Worm (Caenorhabditis elegans) whole organism, L1 larva: ENCODE measurements around the gene lgc-45.

Source experiments
- F16B12.6 ChIP-seq: fragments of 150-350 bp; optimal IDR thresholded peaks from 2 replicates; lab custom pipeline; 2014; ENCODE audit warnings: missing biosample characterization, missing genetic modification characterization
- ceh-8 ChIP-seq: fragments of 200-800 bp; sonication (Bioruptor generic); optimal IDR thresholded peaks from 2 replicates; lab custom pipeline; 2018; ENCODE audit warnings: mild to moderate bottlenecking, missing genetic modification characterization, moderate library complexity, missing compliant biosample characterization
- ceh-82 ChIP-seq, 3 experiments: fragments of 150-350 bp in 1 of 3; sonication (generic microtip) in 2 of 3; optimal IDR thresholded peaks; 2 replicates each; lab custom pipeline; 2014 to 2017; ENCODE audit warnings: missing biosample characterization in 3 of 3, missing genetic modification characterization in 3 of 3
- ceh-88 ChIP-seq: fragments of 200-800 bp; sonication (Bioruptor generic); IDR thresholded peaks from 2 replicates; pipeline ENCODE4 v1.3.6; 2022; ENCODE audit warnings: missing genetic modification characterization, missing compliant biosample characterization
- ces-1 ChIP-seq: fragments of 150-350 bp; optimal IDR thresholded peaks from 2 replicates; lab custom pipeline; 2014; ENCODE audit warnings: missing biosample characterization, missing genetic modification reagents, missing genetic modification characterization
- dpl-1 ChIP-seq, 3 experiments: fragments of 150-350 bp in 2 of 3; sonication (generic microtip) in 1 of 3; optimal IDR thresholded peaks; 2 replicates each; lab custom pipeline; 2014 to 2017; ENCODE audit warnings: missing biosample characterization in 3 of 3, missing genetic modification characterization in 3 of 3, missing genetic modification reagents in 3 of 3
- dsc-1 ChIP-seq: sonication (generic microtip); optimal IDR thresholded peaks from 2 replicates; lab custom pipeline; 2016; ENCODE audit warnings: mild to moderate bottlenecking, missing genetic modification characterization, missing compliant biosample characterization
- efl-1 ChIP-seq, 4 experiments: fragments of 150-350 bp; optimal IDR thresholded peaks in 3 of 4; peaks in 1 of 4; 1 replicate in 1 of 4; 2 replicates in 3 of 4; lab custom pipeline; 2014; ENCODE audit warnings: missing biosample characterization in 2 of 4, missing genetic modification characterization in 2 of 4, missing genetic modification reagents in 2 of 4
- efl-3 ChIP-seq: fragments of 200-800 bp; sonication (Bioruptor generic); optimal IDR thresholded peaks from 2 replicates; lab custom pipeline; 2018; ENCODE audit warnings: mild to moderate bottlenecking, missing genetic modification characterization, missing compliant biosample characterization
- egl-13 ChIP-seq: sonication (generic microtip); optimal IDR thresholded peaks from 2 replicates; lab custom pipeline; 2016; ENCODE audit warnings: missing genotype, missing genetic modification reagents, missing genetic modification characterization, missing compliant biosample characterization
- ets-5 ChIP-seq: fragments of 200-800 bp; sonication (Bioruptor generic); IDR thresholded peaks from 2 replicates; pipeline ENCODE4 v1.3.6; 2022; ENCODE audit warnings: missing genetic modification characterization, missing compliant biosample characterization
- fkh-10 ChIP-seq: sonication (generic microtip); optimal IDR thresholded peaks from 2 replicates; lab custom pipeline; 2017; ENCODE audit warnings: missing biosample characterization, missing genetic modification reagents, missing genetic modification characterization
- fkh-4 ChIP-seq: sonication (generic microtip); optimal IDR thresholded peaks from 2 replicates; lab custom pipeline; 2016; ENCODE audit warnings: missing compliant biosample characterization, missing genetic modification characterization, borderline replicate concordance
- fkh-8 ChIP-seq: sonication (generic microtip); optimal IDR thresholded peaks from 2 replicates; lab custom pipeline; 2016; ENCODE audit warnings: mild to moderate bottlenecking, missing genetic modification characterization, missing compliant biosample characterization
- fos-1 ChIP-seq: fragments of 150-350 bp; optimal IDR thresholded peaks from 2 replicates; lab custom pipeline; 2014; ENCODE audit warnings: missing biosample characterization, missing genetic modification characterization
- lin-14 ChIP-seq: fragments of 200-800 bp; sonication (Bioruptor generic); optimal IDR thresholded peaks from 2 replicates; lab custom pipeline; 2018; ENCODE audit warnings: mild to moderate bottlenecking, missing genetic modification characterization, moderate library complexity, missing compliant biosample characterization
- lin-35 ChIP-seq, 2 experiments: fragments of 150-350 bp; optimal IDR thresholded peaks; 2 replicates each; lab custom pipeline; 2014; ENCODE audit warnings: missing biosample characterization in 2 of 2, missing genetic modification characterization in 2 of 2, missing genetic modification reagents in 2 of 2
- lsy-2 ChIP-seq, 2 experiments: fragments of 150-350 bp; optimal IDR thresholded peaks; 2 replicates each; lab custom pipeline; 2014; ENCODE audit warnings: missing biosample characterization in 2 of 2, missing genetic modification characterization in 2 of 2
- mdl-1 ChIP-seq, 2 experiments: fragments of 150-350 bp; optimal IDR thresholded peaks; 2 replicates each; lab custom pipeline; 2014 to 2017; ENCODE audit warnings: missing biosample characterization in 2 of 2, missing genetic modification characterization in 2 of 2, inconsistent platforms in 1 of 2
- mef-2 ChIP-seq: fragments of 150-350 bp; optimal IDR thresholded peaks from 2 replicates; lab custom pipeline; 2014; ENCODE audit warnings: missing biosample characterization, missing genetic modification characterization
- mep-1 ChIP-seq: fragments of 150-350 bp; optimal IDR thresholded peaks from 2 replicates; lab custom pipeline; 2014; ENCODE audit warnings: missing biosample characterization, missing genetic modification characterization
- nhr-47 ChIP-seq: sonication (generic microtip); optimal IDR thresholded peaks from 2 replicates; lab custom pipeline; 2016; ENCODE audit warnings: mild to moderate bottlenecking, missing genetic modification characterization, moderate library complexity, missing compliant biosample characterization
- nhr-71 ChIP-seq: sonication (generic microtip); optimal IDR thresholded peaks from 2 replicates; lab custom pipeline; 2016; ENCODE audit warnings: mild to moderate bottlenecking, missing genetic modification characterization, moderate library complexity, missing compliant biosample characterization
- nhr-76 ChIP-seq: sonication (generic microtip); optimal IDR thresholded peaks from 2 replicates; lab custom pipeline; 2017; ENCODE audit warnings: missing biosample characterization, missing genetic modification characterization
- nhr-90 ChIP-seq: sonication (generic microtip); optimal IDR thresholded peaks from 2 replicates; lab custom pipeline; 2016; ENCODE audit warnings: mild to moderate bottlenecking, missing genetic modification characterization, missing compliant biosample characterization; ENCODE audit not compliant: poor library complexity
- pax-3 ChIP-seq: fragments of 200-800 bp; sonication (Bioruptor generic); optimal IDR thresholded peaks from 2 replicates; lab custom pipeline; 2018; ENCODE audit warnings: mild to moderate bottlenecking, missing genetic modification characterization, moderate library complexity, missing compliant biosample characterization
- rnt-1 ChIP-seq: sonication (generic microtip); optimal IDR thresholded peaks from 2 replicates; lab custom pipeline; 2016; ENCODE audit warnings: mild to moderate bottlenecking, missing genetic modification characterization, moderate library complexity, missing compliant biosample characterization
- snu-23 ChIP-seq: sonication (generic microtip); optimal IDR thresholded peaks from 2 replicates; lab custom pipeline; 2016; ENCODE audit warnings: missing genetic modification characterization, missing compliant biosample characterization
- swsn-7 ChIP-seq: sonication (generic microtip); optimal IDR thresholded peaks from 2 replicates; lab custom pipeline; 2016; ENCODE audit warnings: missing genetic modification characterization, missing compliant biosample characterization
- tbx-2 ChIP-seq: sonication (generic microtip); optimal IDR thresholded peaks from 2 replicates; lab custom pipeline; 2016; ENCODE audit warnings: missing genetic modification characterization, missing compliant biosample characterization
- unc-30 ChIP-seq: sonication (generic microtip); optimal IDR thresholded peaks from 2 replicates; lab custom pipeline; 2017; ENCODE audit warnings: missing biosample characterization, missing genetic modification characterization
- unc-86 ChIP-seq: sonication (generic microtip); optimal IDR thresholded peaks from 2 replicates; lab custom pipeline; 2016; ENCODE audit warnings: missing genetic modification characterization, missing compliant biosample characterization
- zip-4 ChIP-seq: fragments of 200-800 bp; sonication (Bioruptor generic); optimal IDR thresholded peaks from 2 replicates; lab custom pipeline; 2018; ENCODE audit warnings: mild to moderate bottlenecking, missing genetic modification characterization, moderate library complexity, missing compliant biosample characterization
- ztf-11 ChIP-seq, 2 experiments: sonication (generic microtip); optimal IDR thresholded peaks; 2 replicates each; lab custom pipeline; 2016 to 2017; ENCODE audit warnings: missing genetic modification characterization in 2 of 2, missing biosample characterization in 1 of 2, missing compliant biosample characterization in 1 of 2

The lgc-45 gene

ce11 chrII:3524097-3524496 lies 33.2 kb upstream of the lgc-45 start, which contains the start of gene col-72:
Gene col-72 (minus strand): TSS chrII:3524197.
- TF ChIP-seq efl-1 (optimal IDR thresholded peaks at IDR 0.05; lab: Kevin White, UChicago) (no peak), efl-1 (GFP tag; optimal IDR thresholded peaks at IDR 0.05 in 1 of 2; lab: Kevin White, UChicago) (peak in 1 of 2 experiments; percentile 50), F16B12.6 (tag; lab: Kevin White, UChicago) (no peak)

DNA sequence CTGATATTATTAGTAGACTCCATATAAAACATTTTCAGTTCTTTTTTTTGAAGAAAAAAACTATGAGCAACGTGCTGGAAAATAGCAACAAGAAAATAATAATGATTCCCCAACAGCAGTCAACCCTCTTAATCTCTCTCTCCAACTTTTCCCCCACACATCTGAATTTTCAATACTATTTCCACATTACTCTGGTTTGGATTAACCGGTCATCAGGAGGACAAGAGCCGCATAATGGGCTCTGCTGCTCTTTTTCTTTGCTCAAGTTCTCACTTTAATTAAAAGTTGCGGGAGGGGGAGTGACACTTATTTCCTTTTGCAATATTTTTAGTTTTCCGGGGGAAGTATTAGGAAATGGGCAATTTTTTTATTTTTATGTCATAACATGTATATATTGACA lies 29.8 kb upstream of the lgc-45 start:
- TF ChIP-seq tbx-2 (tag; lab: Kevin White, UChicago) (peak; percentile 10), lin-14 (GFP tag; lab: Kevin White, UChicago) (peak; percentile 40), mdl-1 (tag; optimal IDR thresholded peaks at IDR 0.05; lab: Kevin White, UChicago) (no peak), efl-1 (optimal IDR thresholded peaks at IDR 0.05; lab: Kevin White, UChicago) (no peak), efl-1 (GFP tag; optimal IDR thresholded peaks at IDR 0.05 in 1 of 2; lab: Kevin White, UChicago) (peak in 1 of 2 experiments; percentile 65), ets-5 (GFP tag; lab: Robert Waterston, UW) (no peak), dsc-1 (tag; lab: Kevin White, UChicago) (peak; percentile 29)

DNA sequence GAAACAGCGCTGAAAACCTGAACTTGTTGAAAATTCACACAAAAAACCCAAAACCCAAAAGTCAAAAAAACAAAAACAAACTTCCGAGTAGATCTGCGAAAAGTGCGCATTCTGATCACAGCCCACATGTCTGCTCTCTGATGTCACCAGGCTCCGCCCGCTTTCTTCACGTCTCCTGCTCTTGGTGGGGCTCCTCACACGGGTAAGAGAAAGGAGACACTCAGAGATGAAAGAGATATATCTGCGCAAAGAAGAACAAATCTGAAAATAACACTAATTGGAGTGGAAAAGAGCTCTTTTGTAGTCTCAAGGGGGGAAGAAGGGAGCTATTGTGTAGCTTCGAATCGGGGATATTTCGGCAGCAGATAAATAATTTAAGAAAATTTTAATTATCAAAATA lies 29.0 kb upstream of the lgc-45 start, which contains the start of gene ncs-6:
Gene ncs-6 (minus strand): TSS at position 261 of the 400 bp plus-strand sequence.
- TF ChIP-seq ztf-11 (tag; optimal IDR thresholded peaks at IDR 0.05; lab: Kevin White, UChicago) (no peak), fkh-8 (tag; lab: Kevin White, UChicago) (peak; percentile 73)

ce11 chrII:3540151-3540550 lies 17.1 kb upstream of the lgc-45 start:
- TF ChIP-seq efl-1 (optimal IDR thresholded peaks at IDR 0.05; lab: Kevin White, UChicago): no peak
- TF ChIP-seq efl-1 (GFP tag; optimal IDR thresholded peaks at IDR 0.05 in 1 of 2; lab: Kevin White, UChicago): peak in 1 of 2 experiments; percentile 2
- TF ChIP-seq snu-23: no peak

ce11 chrII:3546381-3546931 lies 10.8 kb upstream of the lgc-45 start, which contains the start of gene apd-3:
Gene apd-3 (minus strand): TSS chrII:3546431.
- no peak for TF ChIP-seq fkh-8 (tag; lab: Kevin White, UChicago)
- no peak for TF ChIP-seq ztf-11 (tag; optimal IDR thresholded peaks at IDR 0.05; lab: Kevin White, UChicago)
- TF ChIP-seq pax-3 (tag; lab: Kevin White, UChicago): no peak
- TF ChIP-seq swsn-7 (tag; lab: Kevin White, UChicago): no peak
- no peak for TF ChIP-seq rnt-1 (tag; lab: Kevin White, UChicago)
- TF ChIP-seq nhr-76 (tag; lab: Kevin White, UChicago): no peak
- no peak for TF ChIP-seq fos-1 (tag; lab: Kevin White, UChicago)
- TF ChIP-seq ceh-88 (GFP tag; lab: Robert Waterston, UW): no peak
- TF ChIP-seq nhr-71 (tag; lab: Kevin White, UChicago): no peak
- TF ChIP-seq zip-4 (GFP tag; lab: Kevin White, UChicago): no peak
- no peak for TF ChIP-seq ces-1

ce11 chrII:3547282-3547681 lies 10.0 kb upstream of the lgc-45 start:
- TF ChIP-seq unc-86 (tag; lab: Kevin White, UChicago): peak; percentile 12
- peak; percentile 21 for TF ChIP-seq mep-1 (tag; lab: Kevin White, UChicago)
- peak in 2 of 3 experiments; percentile 21 to 29 for TF ChIP-seq ceh-82 (tag; optimal IDR thresholded peaks at IDR 0.05; lab: Kevin White, UChicago)
- TF ChIP-seq mef-2 (tag; lab: Kevin White, UChicago): no peak
- peak; percentile 30 for TF ChIP-seq fkh-8 (tag; lab: Kevin White, UChicago)
- peak; percentile 42 for TF ChIP-seq nhr-47 (tag; lab: Kevin White, UChicago)
- peak; percentile 44 for TF ChIP-seq fkh-10 (GFP tag; lab: Kevin White, UChicago)
- no peak for TF ChIP-seq efl-3 (GFP tag; lab: Kevin White, UChicago)
- TF ChIP-seq nhr-90 (tag; lab: Kevin White, UChicago): no peak
- no peak for TF ChIP-seq egl-13
- no peak for TF ChIP-seq unc-30 (tag; lab: Kevin White, UChicago)
- no peak for TF ChIP-seq ceh-8 (GFP tag; lab: Kevin White, UChicago)
- peak in 1 of 3 experiments; percentile 15 for TF ChIP-seq dpl-1 (GFP tag; optimal IDR thresholded peaks at IDR 0.05; lab: Kevin White, UChicago)
- TF ChIP-seq lsy-2 (tag; optimal IDR thresholded peaks at IDR 0.05; lab: Kevin White, UChicago): peak; percentile 36 to 47
- TF ChIP-seq lin-35 (GFP tag; optimal IDR thresholded peaks at IDR 0.05; lab: Kevin White, UChicago): peak in 1 of 2 experiments; percentile 21
- TF ChIP-seq F16B12.6 (tag; lab: Kevin White, UChicago): peak; percentile 36
- TF ChIP-seq lin-14 (GFP tag; lab: Kevin White, UChicago): peak; percentile 89
- TF ChIP-seq fkh-4: no peak
- peak; percentile 47 to 65 for TF ChIP-seq efl-1 (optimal IDR thresholded peaks at IDR 0.05; lab: Kevin White, UChicago)
- TF ChIP-seq efl-1 (GFP tag; optimal IDR thresholded peaks at IDR 0.05 in 1 of 2; lab: Kevin White, UChicago): peak; percentile 30 to 76
